Worm (Caenorhabditis elegans): ENCODE results near the gene rbm-17.

DNA sequence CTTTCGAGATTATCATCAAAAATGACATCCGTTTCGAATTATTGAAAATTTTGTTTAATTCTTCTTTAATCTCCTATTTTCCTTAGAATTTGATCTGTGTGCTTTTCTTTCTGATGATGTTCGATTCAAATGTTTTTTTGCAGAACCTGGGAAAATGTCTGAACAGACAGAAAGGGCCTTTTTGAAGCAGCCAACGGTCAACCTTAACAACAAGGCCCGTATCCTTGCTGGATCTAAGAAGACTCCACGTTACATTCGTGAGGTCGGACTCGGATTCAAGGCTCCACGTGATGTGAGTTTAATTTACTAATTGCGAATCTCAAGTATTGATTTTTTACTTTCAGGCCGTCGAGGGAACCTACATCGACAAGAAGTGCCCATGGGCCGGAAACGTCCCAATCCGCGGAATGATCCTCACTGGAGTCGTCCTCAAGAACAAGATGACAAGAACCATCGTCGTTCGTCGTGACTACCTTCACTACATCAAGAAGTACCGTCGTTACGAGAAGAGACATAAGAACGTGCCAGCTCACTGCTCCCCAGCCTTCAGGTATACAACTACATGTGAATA, 35.5 kb upstream of the rbm-17 start, which contains the start of gene rps-11:
- no peak for TF ChIP-seq snpc-4 (tag; optimal IDR thresholded peaks at IDR 0.05)
- TF ChIP-seq spr-1 (tag; optimal IDR thresholded peaks at IDR 0.05) = no peak
- TF ChIP-seq tra-1 (GFP tag; IDR thresholded peaks at IDR 0.05) = no peak
- TF ChIP-seq set-16 (GFP tag; IDR thresholded peaks at IDR 0.05) = no peak
- no peak for TF ChIP-seq lsy-2 (tag; optimal IDR thresholded peaks at IDR 0.05)
- no peak for TF ChIP-seq spr-3 (GFP tag; optimal IDR thresholded peaks at IDR 0.05)
- TF ChIP-seq fos-1 (tag; optimal IDR thresholded peaks at IDR 0.05) = no peak
- no peak for TF ChIP-seq nhr-76 (tag; optimal IDR thresholded peaks at IDR 0.05)
- no peak for TF ChIP-seq zfp-3 (GFP tag; conservative IDR thresholded peaks at IDR 0.05)
